Worm (Caenorhabditis elegans) whole organism, late embryonic: ENCODE results near the gene R07B7.9.

Experiments used
- C38D4.7 ChIP-seq: fragments of 200-800 bp; sonication (Bioruptor generic); optimal IDR thresholded peaks from 2 replicates; lab custom pipeline; 2018; ENCODE audit warnings: mild to moderate bottlenecking, missing genetic modification characterization, moderate library complexity, missing compliant biosample characterization
- K02D7.2 ChIP-seq: sonication (generic microtip); optimal IDR thresholded peaks from 2 replicates; lab custom pipeline; 2017; ENCODE audit warnings: mild to moderate bottlenecking, missing genetic modification characterization, missing compliant biosample characterization
- ama-1 ChIP-seq: fragments of 150-350 bp; optimal IDR thresholded peaks from 2 replicates; lab custom pipeline; 2014
- ceh-14 ChIP-seq: sonication (generic microtip); optimal IDR thresholded peaks from 2 replicates; lab custom pipeline; 2016; ENCODE audit warnings: missing genotype, missing genetic modification characterization, missing compliant biosample characterization
- ceh-18 ChIP-seq: sonication (generic microtip); optimal IDR thresholded peaks from 2 replicates; lab custom pipeline; 2016; ENCODE audit warnings: missing genetic modification characterization, missing compliant biosample characterization
- ceh-2 ChIP-seq: sonication (generic microtip); optimal IDR thresholded peaks from 2 replicates; lab custom pipeline; 2016; ENCODE audit warnings: missing genotype, missing genetic modification characterization, missing compliant biosample characterization
- ceh-22 ChIP-seq: sonication (generic microtip); optimal IDR thresholded peaks from 2 replicates; lab custom pipeline; 2017; ENCODE audit warnings: missing biosample characterization, missing genetic modification characterization
- ceh-31 ChIP-seq: sonication (generic microtip); optimal IDR thresholded peaks from 2 replicates; lab custom pipeline; 2016; ENCODE audit warnings: missing genetic modification characterization, missing compliant biosample characterization
- dmd-4 ChIP-seq: sonication (generic microtip); optimal IDR thresholded peaks from 2 replicates; lab custom pipeline; 2016; ENCODE audit warnings: borderline replicate concordance, missing genetic modification characterization, missing compliant biosample characterization
- dve-1 ChIP-seq: sonication (generic microtip); optimal IDR thresholded peaks from 2 replicates; lab custom pipeline; 2017; ENCODE audit warnings: antibody characterized with exemption, mild to moderate bottlenecking, missing genetic modification characterization, missing compliant biosample characterization
- elt-2 ChIP-seq: sonication (generic microtip); optimal IDR thresholded peaks from 2 replicates; lab custom pipeline; 2016; ENCODE audit warnings: missing genetic modification reagents, missing genetic modification characterization, missing compliant biosample characterization
- ets-4 ChIP-seq: sonication (generic microtip); optimal IDR thresholded peaks from 2 replicates; lab custom pipeline; 2016; ENCODE audit warnings: missing genetic modification characterization, missing compliant biosample characterization
- eyg-1 ChIP-seq: sonication (generic microtip); optimal IDR thresholded peaks from 2 replicates; lab custom pipeline; 2016; ENCODE audit warnings: missing genotype, missing genetic modification characterization, missing compliant biosample characterization
- fkh-10 ChIP-seq: fragments of 150-350 bp; optimal IDR thresholded peaks from 2 replicates; lab custom pipeline; 2014; ENCODE audit warnings: missing biosample characterization, missing genetic modification reagents, missing genetic modification characterization
- gmeb-2 ChIP-seq: sonication (generic microtip); optimal IDR thresholded peaks from 2 replicates; lab custom pipeline; 2016; ENCODE audit warnings: missing genetic modification characterization, inconsistent platforms, missing compliant biosample characterization
- hlh-30 ChIP-seq: sonication (generic microtip); optimal IDR thresholded peaks from 2 replicates; lab custom pipeline; 2017; ENCODE audit warnings: antibody characterized with exemption, missing genetic modification characterization, missing compliant biosample characterization; ENCODE audit not compliant: insufficient read depth
- hlh-6 ChIP-seq: sonication (generic microtip); optimal IDR thresholded peaks from 2 replicates; lab custom pipeline; 2016; ENCODE audit warnings: missing genotype, missing genetic modification characterization, missing compliant biosample characterization
- hlh-8 ChIP-seq: sonication (generic microtip); optimal IDR thresholded peaks from 2 replicates; lab custom pipeline; 2016; ENCODE audit warnings: missing genotype, missing genetic modification characterization, missing compliant biosample characterization
- madf-2 ChIP-seq: sonication (generic microtip); optimal IDR thresholded peaks from 2 replicates; lab custom pipeline; 2017; ENCODE audit warnings: missing genetic modification characterization, missing compliant biosample characterization
- nhr-232 ChIP-seq: sonication (generic microtip); optimal IDR thresholded peaks from 2 replicates; lab custom pipeline; 2016; ENCODE audit warnings: missing genetic modification characterization, missing compliant biosample characterization
- npax-4 ChIP-seq: sonication (generic microtip); optimal IDR thresholded peaks from 2 replicates; lab custom pipeline; 2016; ENCODE audit warnings: missing genetic modification characterization, missing compliant biosample characterization
- odd-2 ChIP-seq: sonication (generic microtip); optimal IDR thresholded peaks from 2 replicates; lab custom pipeline; 2017; ENCODE audit warnings: antibody characterized with exemption, mild to moderate bottlenecking, missing genetic modification characterization, missing compliant biosample characterization
- pag-3 ChIP-seq: sonication (generic microtip); optimal IDR thresholded peaks from 2 replicates; lab custom pipeline; 2016; ENCODE audit warnings: missing compliant biosample characterization, missing genetic modification characterization, borderline replicate concordance
- pha-2 ChIP-seq: sonication (generic microtip); optimal IDR thresholded peaks from 2 replicates; lab custom pipeline; 2017; ENCODE audit warnings: mild to moderate bottlenecking, missing genetic modification characterization, missing compliant biosample characterization
- pqm-1 ChIP-seq: sonication (generic microtip); optimal IDR thresholded peaks from 2 replicates; lab custom pipeline; 2016; ENCODE audit warnings: missing genetic modification characterization, missing compliant biosample characterization
- pros-1 ChIP-seq: fragments of 150-350 bp; optimal IDR thresholded peaks from 2 replicates; lab custom pipeline; 2014; ENCODE audit warnings: missing biosample characterization, missing genetic modification reagents, missing genetic modification characterization
- ref-2 ChIP-seq: sonication (generic microtip); optimal IDR thresholded peaks from 2 replicates; lab custom pipeline; 2016; ENCODE audit warnings: missing genetic modification characterization, missing compliant biosample characterization
- rnt-1 ChIP-seq: sonication (generic microtip); optimal IDR thresholded peaks from 2 replicates; lab custom pipeline; 2016; ENCODE audit warnings: missing genetic modification characterization, missing compliant biosample characterization
- sox-2 ChIP-seq: fragments of 200-800 bp; sonication (Bioruptor generic); IDR thresholded peaks from 2 replicates; pipeline ENCODE4 v1.3.6; 2022; ENCODE audit warnings: missing genetic modification reagents, missing genetic modification characterization, missing compliant biosample characterization
- tbx-7 ChIP-seq: sonication (generic microtip); optimal IDR thresholded peaks from 2 replicates; lab custom pipeline; 2016; ENCODE audit warnings: missing genotype, missing genetic modification characterization, missing compliant biosample characterization
- ttx-3 ChIP-seq: sonication (generic microtip); optimal IDR thresholded peaks from 2 replicates; lab custom pipeline; 2016; ENCODE audit warnings: missing genetic modification reagents, missing genetic modification characterization, missing compliant biosample characterization
- unc-3 ChIP-seq, 2 experiments: fragments of 200-800 bp in 1 of 2; sonication (Bioruptor generic) in 1 of 2; sonication (generic microtip) in 1 of 2; conservative IDR thresholded peaks in 1 of 2; optimal IDR thresholded peaks in 1 of 2; 2 replicates each; pipeline versions ENCODE4 v1.3.6 to Lab custom; 2016 to 2022; ENCODE audit warnings: missing compliant biosample characterization in 2 of 2, missing genetic modification characterization in 2 of 2, missing genetic modification reagents in 1 of 2
- unc-55 ChIP-seq: sonication (generic microtip); optimal IDR thresholded peaks from 2 replicates; lab custom pipeline; 2017; ENCODE audit warnings: missing biosample characterization, missing genetic modification reagents, missing genetic modification characterization
- unc-86 ChIP-seq: sonication (generic microtip); optimal IDR thresholded peaks from 2 replicates; lab custom pipeline; 2016; ENCODE audit warnings: missing genetic modification characterization, missing compliant biosample characterization
- ztf-16 ChIP-seq: sonication (generic microtip); optimal IDR thresholded peaks from 2 replicates; lab custom pipeline; 2017; ENCODE audit warnings: missing genetic modification characterization, missing compliant biosample characterization

R07B7.9 gene

ce11 chrV:12071483-12071882 lies 8.7 kb downstream of the R07B7.9 start:
- TF ChIP-seq K02D7.2 (tag; lab: Kevin White, UChicago) (no peak), odd-2 (tag; lab: Kevin White, UChicago) (no peak), ceh-14 (tag; lab: Kevin White, UChicago) (no peak), C38D4.7 (GFP tag; lab: Kevin White, UChicago) (no peak), pros-1 (tag; lab: Kevin White, UChicago) (no peak), tbx-7 (tag; lab: Kevin White, UChicago) (no peak), ceh-18 (no peak), dmd-4 (tag; lab: Kevin White, UChicago) (no peak), rnt-1 (tag; lab: Kevin White, UChicago) (no peak), dve-1 (tag; lab: Kevin White, UChicago) (no peak), unc-86 (tag; lab: Kevin White, UChicago) (no peak), npax-4 (no peak), ref-2 (tag; lab: Kevin White, UChicago) (no peak), fkh-10 (no peak), ztf-16 (no peak)

- TF ChIP-seq ceh-18 (no peak), ets-4 (tag; lab: Kevin White, UChicago) (no peak), hlh-8 (tag; lab: Kevin White, UChicago) (no peak), hlh-6 (no peak), nhr-232 (tag; lab: Kevin White, UChicago) (no peak), ceh-22 (tag; lab: Kevin White, UChicago) (no peak), unc-86 (tag; lab: Kevin White, UChicago) (no peak), dve-1 (tag; lab: Kevin White, UChicago) (no peak), eyg-1 (tag; lab: Kevin White, UChicago) (no peak), pros-1 (tag; lab: Kevin White, UChicago) (no peak)
- TF ChIP-seq, all 69 proteins: peak for 0
Measured at ce11 chrV:12070419-12070818, 9.8 kb downstream of the R07B7.9 start, which contains the start of gene kmo-1. Gene kmo-1, minus strand, starts transcription at chrV:12070519.

ce11 chrV:12068437-12068836 lies 11.7 kb downstream of the R07B7.9 start, which contains the start of gene kmo-2:
Gene kmo-2, minus strand, starts transcription at chrV:12068537.
- TF ChIP-seq pha-2 (tag; lab: Kevin White, UChicago) (no peak), ceh-2 (tag; lab: Kevin White, UChicago) (no peak), unc-3 (GFP tag; conservative IDR thresholded peaks at IDR 0.05; lab: Robert Waterston, UW) (no peak), unc-3 (tag; optimal IDR thresholded peaks at IDR 0.05; lab: Kevin White, UChicago) (no peak), sox-2 (GFP tag; lab: Robert Waterston, UW) (no peak), pag-3 (no peak), ttx-3 (tag; lab: Kevin White, UChicago) (no peak), elt-2 (no peak)

ce11 chrV:12065859-12066258 lies 14.3 kb downstream of the R07B7.9 start:
- TF ChIP-seq hlh-30 (peak; percentile 86), ceh-31 (tag; lab: Kevin White, UChicago) (no peak)

- peak; percentile 8 for TF ChIP-seq rnt-1 (tag; lab: Kevin White, UChicago)
- peak; percentile 65 for TF ChIP-seq hlh-30
- TF ChIP-seq unc-55, result peak; percentile 17
- no peak for TF ChIP-seq gmeb-2
Measured at ce11 chrV:12065369-12065768, 14.8 kb downstream of the R07B7.9 start, which contains the start of gene pqn-53. Gene pqn-53, minus strand, starts transcription at chrV:12065391.

ce11 chrV:12063036-12063435 lies 17.1 kb downstream of the R07B7.9 start, which contains the start of gene clh-6:
Gene clh-6, minus strand, starts transcription at chrV:12063368.
- TF ChIP-seq dve-1 (tag; lab: Kevin White, UChicago) (no peak), pqm-1 (tag; lab: Kevin White, UChicago) (no peak), fkh-10 (no peak), ama-1 (lab: Kevin White, UChicago) (peak; percentile 41), madf-2 (tag; lab: Kevin White, UChicago) (no peak)
- TF ChIP-seq, all 69 proteins: peak for 1
